Fruit fly (Drosophila melanogaster) whole organism, adult: Measurements from ENCODE around the gene CG13138.

Experiments used
- CG7101 ChIP-seq: fragments of 200-800 bp; sonication (Bioruptor generic); optimal IDR thresholded peaks from 2 replicates; lab custom pipeline; 2018; ENCODE audit warnings: missing biosample characterization, mild to moderate bottlenecking, missing genetic modification characterization, moderate library complexity
- Mnt ChIP-seq: fragments of 200-800 bp; sonication (Bioruptor generic); optimal IDR thresholded peaks from 2 replicates; lab custom pipeline; 2016; ENCODE audit warnings: missing biosample characterization, mild to moderate bottlenecking, missing genetic modification characterization
- bab1 ChIP-seq: fragments of 200-800 bp; sonication (Bioruptor generic); optimal IDR thresholded peaks from 3 replicates; lab custom pipeline; 2019; ENCODE audit warnings: missing biosample characterization, mild to moderate bottlenecking, missing genetic modification characterization, moderate library complexity
- cic ChIP-seq: fragments of 200-800 bp; sonication (Bioruptor generic); optimal IDR thresholded peaks from 2 replicates; lab custom pipeline; 2017; ENCODE audit warnings: missing biosample characterization, mild to moderate bottlenecking, missing genetic modification characterization, moderate library complexity
- cnc ChIP-seq, 2 experiments: fragments of >200 bp; optimal IDR thresholded peaks; 2 replicates each; lab custom pipeline; 2017
- ovo ChIP-seq: fragments of 200-800 bp; sonication (Bioruptor generic); optimal IDR thresholded peaks from 2 replicates; lab custom pipeline; 2016; ENCODE audit warnings: missing biosample characterization, missing genetic modification characterization

DNA sequence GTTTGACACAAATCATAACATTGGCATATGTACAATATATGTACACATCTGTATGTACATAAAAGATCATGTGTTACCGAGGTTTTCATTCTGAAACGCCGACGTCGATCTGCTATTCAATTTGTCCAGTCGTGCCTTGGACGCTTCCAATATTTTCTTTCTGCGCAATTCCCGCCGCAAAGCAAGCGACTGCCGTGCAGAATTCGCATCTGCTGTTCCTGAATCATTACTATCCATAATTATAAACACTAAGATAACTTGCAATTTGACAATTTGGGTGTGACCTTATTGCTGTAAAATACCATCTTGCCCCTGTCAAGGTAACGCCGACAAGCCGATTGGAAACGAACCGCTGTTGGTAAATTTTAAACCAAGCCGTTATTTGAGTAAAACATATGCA, 10.0 kb upstream of the CG13138 start:
- TF ChIP-seq cic, result no peak
- peak; percentile 39 for TF ChIP-seq Mnt (GFP tag; lab: Kevin White, UChicago)
- no peak for TF ChIP-seq cnc (optimal IDR thresholded peaks at IDR 0.05; lab: Kevin White, UChicago)
- no peak for TF ChIP-seq CG7101
- TF ChIP-seq bab1 (GFP tag; lab: Kevin White, UChicago), result peak; percentile 32
- TF ChIP-seq ovo (GFP tag; lab: Kevin White, UChicago), result no peak
